Worm (Caenorhabditis elegans) whole organism, early embryonic: ENCODE measurements around the gene npr-29.

Experiments
- B0310.2 ChIP-seq: sonication (generic microtip); optimal IDR thresholded peaks from 2 replicates; lab custom pipeline; 2016; ENCODE audit warnings: mild to moderate bottlenecking, missing genetic modification characterization, missing compliant biosample characterization
- F13C5.2 ChIP-seq: sonication (generic microtip); optimal IDR thresholded peaks from 2 replicates; lab custom pipeline; 2017; ENCODE audit warnings: mild to moderate bottlenecking, missing genetic modification characterization, inconsistent platforms, missing compliant biosample characterization
- aly-1 ChIP-seq: sonication (generic microtip); optimal IDR thresholded peaks from 2 replicates; lab custom pipeline; 2016; ENCODE audit warnings: missing genetic modification characterization, missing compliant biosample characterization
- ama-1 ChIP-seq: fragments of 150-350 bp; optimal IDR thresholded peaks from 2 replicates; lab custom pipeline; 2014
- ceh-13 ChIP-seq: fragments of 200-800 bp; sonication (Bioruptor generic); optimal IDR thresholded peaks from 2 replicates; lab custom pipeline; 2018; ENCODE audit warnings: mild to moderate bottlenecking, missing genetic modification characterization, missing compliant biosample characterization
- ceh-36 ChIP-seq: sonication (generic microtip); optimal IDR thresholded peaks from 2 replicates; lab custom pipeline; 2016; ENCODE audit warnings: missing genetic modification characterization, inconsistent platforms, missing compliant biosample characterization
- ets-7 ChIP-seq: sonication (generic microtip); optimal IDR thresholded peaks from 2 replicates; lab custom pipeline; 2016; ENCODE audit warnings: missing genotype, missing genetic modification characterization, missing compliant biosample characterization
- flt-1 ChIP-seq: fragments of 200-800 bp; sonication (Bioruptor generic); IDR thresholded peaks from 2 replicates; pipeline ENCODE4 v1.3.6; 2022; ENCODE audit warnings: missing genetic modification characterization, missing compliant biosample characterization
- hmbx-1 ChIP-seq: sonication (generic microtip); optimal IDR thresholded peaks from 2 replicates; lab custom pipeline; 2016; ENCODE audit warnings: mild to moderate bottlenecking, missing genetic modification characterization, missing compliant biosample characterization
- hmg-4 ChIP-seq: fragments of 200-800 bp; sonication (Bioruptor generic); optimal IDR thresholded peaks from 2 replicates; lab custom pipeline; 2018; ENCODE audit warnings: mild to moderate bottlenecking, missing genetic modification characterization, missing compliant biosample characterization
- hnd-1 ChIP-seq: sonication (generic microtip); optimal IDR thresholded peaks from 2 replicates; lab custom pipeline; 2016; ENCODE audit warnings: missing genetic modification characterization, missing compliant biosample characterization
- pes-1 ChIP-seq: fragments of 200-800 bp; sonication (Bioruptor generic); IDR thresholded peaks from 2 replicates; pipeline ENCODE4 v1.3.6; 2022; ENCODE audit warnings: missing genetic modification reagents, missing genetic modification characterization, missing compliant biosample characterization
- scrt-1 ChIP-seq: fragments of 200-800 bp; sonication (Bioruptor generic); IDR thresholded peaks from 2 replicates; pipeline ENCODE4 v1.3.6; 2022; ENCODE audit warnings: missing genetic modification characterization, missing compliant biosample characterization
- sea-1 ChIP-seq: fragments of 200-800 bp; sonication (Bioruptor generic); conservative IDR thresholded peaks from 2 replicates; pipeline ENCODE4 v1.3.6; 2022; ENCODE audit warnings: missing genetic modification characterization, missing compliant biosample characterization
- tbx-11 ChIP-seq: fragments of 200-800 bp; sonication (Bioruptor generic); IDR thresholded peaks from 2 replicates; pipeline ENCODE4 v1.3.6; 2022; ENCODE audit warnings: missing genetic modification characterization, missing compliant biosample characterization
- tbx-37 ChIP-seq: fragments of 200-800 bp; sonication (Bioruptor generic); conservative IDR thresholded peaks from 2 replicates; pipeline ENCODE4 v1.3.6; 2022; ENCODE audit warnings: missing genetic modification reagents, missing genetic modification characterization, missing compliant biosample characterization
- tra-4 ChIP-seq: sonication (generic microtip); optimal IDR thresholded peaks from 2 replicates; lab custom pipeline; 2017; ENCODE audit warnings: missing genetic modification characterization, missing compliant biosample characterization

The npr-29 gene

ce11 chrIII:9242675-9243074 is 27.4 kb upstream of the npr-29 start, which contains the start of gene dat-1:
Gene dat-1 (plus strand): TSS chrIII:9242975.
- TF ChIP-seq tbx-11 (GFP tag; lab: Robert Waterston, UW) (no peak), tra-4 (no peak), ama-1 (lab: Kevin White, UChicago) (no peak), hmbx-1 (no peak), sea-1 (no peak), tbx-37 (GFP tag; lab: Robert Waterston, UW) (no peak), ceh-36 (tag; lab: Kevin White, UChicago) (no peak), ceh-13 (GFP tag; lab: Kevin White, UChicago) (no peak), hmg-4 (GFP tag; lab: Kevin White, UChicago) (no peak), flt-1 (GFP tag; lab: Robert Waterston, UW) (no peak), pes-1 (GFP tag; lab: Robert Waterston, UW) (no peak)

ce11 chrIII:9239983-9240382 is 24.7 kb upstream of the npr-29 start, which contains the start of gene saeg-2:
Gene saeg-2 (plus strand): TSS chrIII:9240363.
- TF ChIP-seq hmg-4 (GFP tag; lab: Kevin White, UChicago): peak; percentile 47
- peak; percentile 17 for TF ChIP-seq F13C5.2 (tag; lab: Kevin White, UChicago)
- no peak for TF ChIP-seq ets-7 (tag; lab: Kevin White, UChicago)
- no peak for TF ChIP-seq tra-4

- no peak for TF ChIP-seq ama-1 (lab: Kevin White, UChicago)
Measured at ce11 chrIII:9237626-9238025, 22.4 kb upstream of the npr-29 start.

- TF ChIP-seq ceh-13 (GFP tag; lab: Kevin White, UChicago) (no peak), ama-1 (lab: Kevin White, UChicago) (no peak)
Measured at ce11 chrIII:9236228-9236627, 21.0 kb upstream of the npr-29 start, which contains the start of gene T23G5.2. Gene T23G5.2 (minus strand): TSS chrIII:9236328.

- TF ChIP-seq ama-1 (lab: Kevin White, UChicago) (no peak), F13C5.2 (tag; lab: Kevin White, UChicago) (no peak), B0310.2 (tag; lab: Kevin White, UChicago) (no peak), tra-4 (no peak), sea-1 (no peak), pes-1 (GFP tag; lab: Robert Waterston, UW) (no peak)
Measured at ce11 chrIII:9231173-9231572, 15.9 kb upstream of the npr-29 start, which contains the start of gene T23G5.3. Gene T23G5.3 (minus strand): TSS chrIII:9231273.

ce11 chrIII:9228722-9229121 is 13.5 kb upstream of the npr-29 start, which contains the start of gene rnr-1:
Gene rnr-1 (minus strand): TSS chrIII:9228798.
- no peak for TF ChIP-seq flt-1 (GFP tag; lab: Robert Waterston, UW)
- no peak for TF ChIP-seq ceh-13 (GFP tag; lab: Kevin White, UChicago)
- TF ChIP-seq F13C5.2 (tag; lab: Kevin White, UChicago): no peak
- TF ChIP-seq ets-7 (tag; lab: Kevin White, UChicago): no peak
- no peak for TF ChIP-seq tbx-11 (GFP tag; lab: Robert Waterston, UW)
- no peak for TF ChIP-seq hmbx-1
- TF ChIP-seq ceh-36 (tag; lab: Kevin White, UChicago): no peak

- no peak for TF ChIP-seq flt-1 (GFP tag; lab: Robert Waterston, UW)
- TF ChIP-seq pes-1 (GFP tag; lab: Robert Waterston, UW): no peak
- TF ChIP-seq tbx-11 (GFP tag; lab: Robert Waterston, UW): no peak
- TF ChIP-seq sea-1: no peak
- TF ChIP-seq B0310.2 (tag; lab: Kevin White, UChicago): no peak
- no peak for TF ChIP-seq tbx-37 (GFP tag; lab: Robert Waterston, UW)
- TF ChIP-seq scrt-1 (GFP tag; lab: Robert Waterston, UW): no peak
- no peak for TF ChIP-seq F13C5.2 (tag; lab: Kevin White, UChicago)
- no peak for TF ChIP-seq aly-1 (tag; lab: Kevin White, UChicago)
- TF ChIP-seq hnd-1: no peak
Measured at ce11 chrIII:9228190-9228589, 12.9 kb upstream of the npr-29 start.

ce11 chrIII:9224986-9225385 is 9.7 kb upstream of the npr-29 start:
- no peak for TF ChIP-seq aly-1 (tag; lab: Kevin White, UChicago)
- TF ChIP-seq pes-1 (GFP tag; lab: Robert Waterston, UW): no peak
- TF ChIP-seq ceh-13 (GFP tag; lab: Kevin White, UChicago): no peak
- TF ChIP-seq ets-7 (tag; lab: Kevin White, UChicago): no peak
- no peak for TF ChIP-seq flt-1 (GFP tag; lab: Robert Waterston, UW)
- TF ChIP-seq tbx-11 (GFP tag; lab: Robert Waterston, UW): no peak
- no peak for TF ChIP-seq tra-4
- TF ChIP-seq F13C5.2 (tag; lab: Kevin White, UChicago): no peak
- no peak for TF ChIP-seq hmg-4 (GFP tag; lab: Kevin White, UChicago)
- TF ChIP-seq ceh-36 (tag; lab: Kevin White, UChicago): no peak
- TF ChIP-seq B0310.2 (tag; lab: Kevin White, UChicago): no peak
- no peak for TF ChIP-seq hnd-1
- no peak for TF ChIP-seq sea-1
- TF ChIP-seq scrt-1 (GFP tag; lab: Robert Waterston, UW): no peak
- TF ChIP-seq ama-1 (lab: Kevin White, UChicago): no peak

ce11 chrIII:9206185-9206584 is 9.1 kb downstream of the npr-29 start, which contains the start of gene ZC84.1:
Gene ZC84.1 (minus strand): TSS chrIII:9206285.
- no peak for TF ChIP-seq tbx-37 (GFP tag; lab: Robert Waterston, UW)
- no peak for TF ChIP-seq flt-1 (GFP tag; lab: Robert Waterston, UW)
- TF ChIP-seq tra-4: no peak
- TF ChIP-seq tbx-11 (GFP tag; lab: Robert Waterston, UW): no peak
- no peak for TF ChIP-seq ceh-36 (tag; lab: Kevin White, UChicago)
- TF ChIP-seq hmbx-1: no peak
- no peak for TF ChIP-seq sea-1
- TF ChIP-seq ama-1 (lab: Kevin White, UChicago): no peak
- TF ChIP-seq hnd-1: no peak
- no peak for TF ChIP-seq scrt-1 (GFP tag; lab: Robert Waterston, UW)
- no peak for TF ChIP-seq ets-7 (tag; lab: Kevin White, UChicago)
- TF ChIP-seq pes-1 (GFP tag; lab: Robert Waterston, UW): no peak
